Worm (Caenorhabditis elegans) whole organism, late embryonic: Measurements from ENCODE around the gene srh-40.

Experiments used
- F13H6.1 ChIP-seq: sonication (generic microtip); optimal IDR thresholded peaks from 2 replicates; lab custom pipeline; 2016; ENCODE audit warnings: missing genetic modification characterization, missing compliant biosample characterization
- ceh-14 ChIP-seq: sonication (generic microtip); optimal IDR thresholded peaks from 2 replicates; lab custom pipeline; 2016; ENCODE audit warnings: missing genotype, missing genetic modification characterization, missing compliant biosample characterization
- ceh-24 ChIP-seq: sonication (generic microtip); optimal IDR thresholded peaks from 2 replicates; lab custom pipeline; 2016; ENCODE audit warnings: mild to moderate bottlenecking, missing genetic modification characterization, missing compliant biosample characterization
- ceh-9 ChIP-seq: sonication (generic microtip); optimal IDR thresholded peaks from 2 replicates; lab custom pipeline; 2016; ENCODE audit warnings: mild to moderate bottlenecking, missing genetic modification characterization, inconsistent platforms, missing compliant biosample characterization
- fkh-10 ChIP-seq: fragments of 150-350 bp; optimal IDR thresholded peaks from 2 replicates; lab custom pipeline; 2014; ENCODE audit warnings: missing biosample characterization, missing genetic modification reagents, missing genetic modification characterization
- sox-4 ChIP-seq: sonication (generic microtip); optimal IDR thresholded peaks from 2 replicates; lab custom pipeline; 2017; ENCODE audit warnings: mild to moderate bottlenecking, missing genetic modification characterization, inconsistent platforms, missing compliant biosample characterization

ce11 chrIII:6645305-6645704 lies 34.7 kb downstream of the srh-40 start:
- TF ChIP-seq F13H6.1 (tag; lab: Kevin White, UChicago): no peak
- no peak for TF ChIP-seq ceh-14 (tag; lab: Kevin White, UChicago)
- no peak for TF ChIP-seq fkh-10 (GFP tag; lab: Kevin White, UChicago)
- no peak for TF ChIP-seq ceh-24
- no peak for TF ChIP-seq sox-4 (tag; lab: Kevin White, UChicago)
- TF ChIP-seq ceh-9 (tag; lab: Kevin White, UChicago): no peak
